Worm (Caenorhabditis elegans) whole organism, L2 larva: ENCODE data around the gene C53B4.3.

Experiments
- C34F6.9 ChIP-seq: fragments of 150-350 bp; optimal IDR thresholded peaks from 2 replicates; lab custom pipeline; 2014; ENCODE audit warnings: missing biosample characterization, missing genetic modification characterization
- F13H6.1 ChIP-seq: sonication (generic microtip); optimal IDR thresholded peaks from 2 replicates; lab custom pipeline; 2016; ENCODE audit warnings: missing genetic modification characterization, missing compliant biosample characterization
- R02D3.7 ChIP-seq: fragments of 150-350 bp; optimal IDR thresholded peaks from 2 replicates; lab custom pipeline; 2014; ENCODE audit warnings: missing biosample characterization, missing genetic modification characterization
- Y55F3AM.14 ChIP-seq: fragments of 200-800 bp; sonication (Bioruptor generic); optimal IDR thresholded peaks from 2 replicates; lab custom pipeline; 2018; ENCODE audit warnings: mild to moderate bottlenecking, missing genetic modification characterization, missing compliant biosample characterization
- ZK546.5 ChIP-seq: sonication (generic microtip); optimal IDR thresholded peaks from 2 replicates; lab custom pipeline; 2017; ENCODE audit warnings: missing biosample characterization, missing genetic modification characterization
- alr-1 ChIP-seq: fragments of 150-350 bp; optimal IDR thresholded peaks from 2 replicates; lab custom pipeline; 2014; ENCODE audit warnings: missing biosample characterization, missing genetic modification characterization
- aly-2 ChIP-seq: fragments of 150-350 bp; optimal IDR thresholded peaks from 2 replicates; lab custom pipeline; 2014; ENCODE audit warnings: missing biosample characterization, missing genetic modification characterization
- ama-1 ChIP-seq: fragments of 150-350 bp; optimal IDR thresholded peaks from 2 replicates; lab custom pipeline; 2018; ENCODE audit warnings: inconsistent platforms
- blmp-1 ChIP-seq: sonication (generic microtip); optimal IDR thresholded peaks from 2 replicates; lab custom pipeline; 2017; ENCODE audit warnings: missing genetic modification characterization, mild to moderate bottlenecking, missing compliant biosample characterization, antibody characterized with exemption, moderate library complexity; ENCODE audit not compliant: insufficient read depth
- ceh-16 ChIP-seq: fragments of 150-350 bp; optimal IDR thresholded peaks from 2 replicates; lab custom pipeline; 2014; ENCODE audit warnings: missing biosample characterization, missing genetic modification characterization
- ceh-82 ChIP-seq: fragments of 150-350 bp; optimal IDR thresholded peaks from 2 replicates; lab custom pipeline; 2014; ENCODE audit warnings: missing biosample characterization, missing genetic modification characterization
- dmd-4 ChIP-seq: sonication (generic microtip); optimal IDR thresholded peaks from 2 replicates; lab custom pipeline; 2017; ENCODE audit warnings: missing biosample characterization, missing genetic modification characterization
- elt-1 ChIP-seq: fragments of 150-350 bp; optimal IDR thresholded peaks from 2 replicates; lab custom pipeline; 2014; ENCODE audit warnings: missing biosample characterization, missing genetic modification characterization
- elt-3 ChIP-seq: sonication (generic microtip); optimal IDR thresholded peaks from 2 replicates; lab custom pipeline; 2017; ENCODE audit warnings: missing biosample characterization, missing genetic modification characterization
- fos-1 ChIP-seq: fragments of 150-350 bp; optimal IDR thresholded peaks from 2 replicates; lab custom pipeline; 2014; ENCODE audit warnings: missing biosample characterization, missing genetic modification characterization
- gmeb-1 ChIP-seq: fragments of 150-350 bp; optimal IDR thresholded peaks from 2 replicates; lab custom pipeline; 2014; ENCODE audit warnings: missing biosample characterization, missing genetic modification characterization
- lin-11 ChIP-seq: fragments of 150-350 bp; sonication (generic microtip); optimal IDR thresholded peaks from 2 replicates; lab custom pipeline; 2014; ENCODE audit warnings: missing biosample characterization, missing genetic modification characterization, inconsistent platforms, mixed read lengths
- lin-39 ChIP-seq: fragments of 150-350 bp; optimal IDR thresholded peaks from 2 replicates; lab custom pipeline; 2014; ENCODE audit warnings: missing biosample characterization, missing genetic modification reagents, missing genetic modification characterization
- lsy-2 ChIP-seq, 2 experiments: fragments of 150-350 bp in 1 of 2; sonication (generic microtip) in 1 of 2; optimal IDR thresholded peaks; 2 replicates each; lab custom pipeline; 2014 to 2017; ENCODE audit warnings: missing biosample characterization in 2 of 2, missing genetic modification characterization in 2 of 2
- mab-5 ChIP-seq: fragments of 150-350 bp; optimal IDR thresholded peaks from 2 replicates; lab custom pipeline; 2014; ENCODE audit warnings: missing biosample characterization, missing genetic modification characterization
- mbf-1 ChIP-seq: sonication (generic microtip); optimal IDR thresholded peaks from 2 replicates; lab custom pipeline; 2017; ENCODE audit warnings: missing biosample characterization, missing genetic modification characterization
- mdl-1 ChIP-seq, 2 experiments: fragments of 150-350 bp in 1 of 2; sonication (generic microtip) in 1 of 2; optimal IDR thresholded peaks; 2 replicates each; lab custom pipeline; 2017; ENCODE audit warnings: missing biosample characterization in 2 of 2, missing genetic modification characterization in 2 of 2
- nhr-10 ChIP-seq: sonication (generic microtip); optimal IDR thresholded peaks from 2 replicates; lab custom pipeline; 2017; ENCODE audit warnings: missing biosample characterization, missing genetic modification characterization
- nhr-11 ChIP-seq: fragments of 150-350 bp; optimal IDR thresholded peaks from 2 replicates; lab custom pipeline; 2014; ENCODE audit warnings: missing biosample characterization, missing genetic modification characterization
- nhr-129 ChIP-seq: fragments of 150-350 bp; optimal IDR thresholded peaks from 2 replicates; lab custom pipeline; 2014; ENCODE audit warnings: missing biosample characterization, missing genetic modification characterization
- nhr-21 ChIP-seq: fragments of 150-350 bp; optimal IDR thresholded peaks from 2 replicates; lab custom pipeline; 2014; ENCODE audit warnings: missing biosample characterization, missing genetic modification characterization
- nhr-23 ChIP-seq: fragments of 150-350 bp; optimal IDR thresholded peaks from 2 replicates; lab custom pipeline; 2014; ENCODE audit warnings: missing biosample characterization, missing genetic modification reagents, missing genetic modification characterization
- nhr-237 ChIP-seq: fragments of 150-350 bp; optimal IDR thresholded peaks from 2 replicates; lab custom pipeline; 2014; ENCODE audit warnings: missing biosample characterization, missing genetic modification characterization
- nhr-25 ChIP-seq: fragments of 150-350 bp; sonication (generic microtip); optimal IDR thresholded peaks from 3 replicates; lab custom pipeline; 2014; ENCODE audit warnings: missing biosample characterization, missing genetic modification characterization
- nhr-6 ChIP-seq: fragments of 150-350 bp; optimal IDR thresholded peaks from 2 replicates; lab custom pipeline; 2014; ENCODE audit warnings: missing biosample characterization, missing genetic modification characterization
- nhr-77 ChIP-seq: fragments of 150-350 bp; optimal IDR thresholded peaks from 2 replicates; lab custom pipeline; 2014; ENCODE audit warnings: missing biosample characterization, missing genetic modification characterization
- peb-1 ChIP-seq: fragments of 150-350 bp; optimal IDR thresholded peaks from 2 replicates; lab custom pipeline; 2014; ENCODE audit warnings: missing biosample characterization, missing genetic modification characterization
- sem-4 ChIP-seq: fragments of 150-350 bp; optimal IDR thresholded peaks from 2 replicates; lab custom pipeline; 2014; ENCODE audit warnings: missing biosample characterization, missing genetic modification reagents, missing genetic modification characterization
- skn-1 ChIP-seq: sonication (generic microtip); optimal IDR thresholded peaks from 2 replicates; lab custom pipeline; 2017; ENCODE audit warnings: missing biosample characterization, missing genetic modification characterization
- sma-3 ChIP-seq: sonication (generic microtip); optimal IDR thresholded peaks from 2 replicates; lab custom pipeline; 2016; ENCODE audit warnings: missing genetic modification reagents, missing genetic modification characterization, missing compliant biosample characterization
- sma-9 ChIP-seq, 2 experiments: fragments of 150-350 bp in 1 of 2; sonication (generic microtip) in 1 of 2; optimal IDR thresholded peaks; 2 replicates each; lab custom pipeline; 2014 to 2016; ENCODE audit warnings: missing genetic modification characterization in 2 of 2, mild to moderate bottlenecking in 1 of 2, missing biosample characterization in 1 of 2, missing compliant biosample characterization in 1 of 2, missing genetic modification reagents in 1 of 2, moderate library complexity in 1 of 2
- snpc-4 ChIP-seq: fragments of 150-350 bp; optimal IDR thresholded peaks from 2 replicates; lab custom pipeline; 2014; ENCODE audit warnings: missing biosample characterization, missing genetic modification characterization
- unc-39 ChIP-seq: fragments of 150-350 bp; optimal IDR thresholded peaks from 2 replicates; lab custom pipeline; 2014; ENCODE audit warnings: missing biosample characterization, missing genetic modification characterization
- unc-55 ChIP-seq: fragments of 150-350 bp; sonication (generic microtip); optimal IDR thresholded peaks from 3 replicates; lab custom pipeline; 2014; ENCODE audit warnings: missing biosample characterization, missing genetic modification reagents, missing genetic modification characterization
- zag-1 ChIP-seq: fragments of 150-350 bp; optimal IDR thresholded peaks from 2 replicates; lab custom pipeline; 2014; ENCODE audit warnings: missing biosample characterization, missing genetic modification characterization
- ztf-1 ChIP-seq: fragments of 200-800 bp; sonication (Bioruptor generic); conservative IDR thresholded peaks from 2 replicates; pipeline ENCODE4 v1.3.6; 2022; ENCODE audit warnings: missing genetic modification characterization, missing compliant biosample characterization
- ztf-4 ChIP-seq: fragments of 150-350 bp; optimal IDR thresholded peaks from 2 replicates; lab custom pipeline; 2014; ENCODE audit warnings: missing biosample characterization, missing genetic modification characterization

Gene C53B4.3

DNA sequence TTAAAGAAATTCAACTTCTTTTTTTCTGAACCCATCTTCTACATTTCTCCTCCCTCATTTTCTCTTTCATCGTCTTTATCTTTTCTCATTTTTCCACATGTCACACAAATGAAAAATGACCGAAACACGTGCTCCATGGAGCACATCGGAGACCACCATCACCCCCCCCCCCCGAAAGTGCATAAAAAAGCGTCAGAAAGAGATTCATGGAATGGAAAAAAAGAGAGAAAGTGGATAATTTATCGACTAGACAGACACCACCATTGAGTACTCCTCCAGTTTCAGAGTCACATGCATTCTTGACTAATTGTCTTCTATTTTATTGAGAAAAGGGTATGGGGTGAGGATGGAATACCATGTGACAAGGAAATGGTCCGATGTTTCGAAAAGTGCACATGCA lies 26.4 kb downstream of the C53B4.3 start (continued):
- TF ChIP-seq sma-9 (GFP tag; optimal IDR thresholded peaks at IDR 0.05; lab: Kevin White, UChicago) (peak; percentile 49), sma-9 (tag; optimal IDR thresholded peaks at IDR 0.05; lab: Kevin White, UChicago) (no peak), lin-11 (tag; lab: Kevin White, UChicago) (no peak)

DNA sequence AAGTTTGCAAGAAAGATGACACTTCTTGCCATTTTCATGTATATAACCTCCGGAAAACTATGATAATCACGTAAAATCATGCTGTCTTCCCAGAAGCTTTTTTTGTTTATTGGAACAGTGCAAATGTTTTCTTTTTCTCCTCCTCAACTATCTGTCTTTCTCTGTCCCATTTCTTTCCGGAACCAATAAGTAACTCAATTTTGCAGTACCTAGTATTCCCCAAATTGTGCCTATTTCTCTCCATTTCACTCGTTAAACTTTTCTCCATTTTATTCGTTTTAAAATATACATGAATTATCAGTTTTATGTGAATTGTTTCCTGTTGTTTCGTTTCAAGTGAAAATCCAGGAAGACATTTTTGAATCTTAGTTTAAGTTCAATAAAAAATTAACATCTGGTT lies 30.1 kb downstream of the C53B4.3 start:
- TF ChIP-seq lin-39 (tag; lab: Kevin White, UChicago) (no peak), zag-1 (tag; lab: Kevin White, UChicago) (no peak), gmeb-1 (tag; lab: Kevin White, UChicago) (no peak), F13H6.1 (no peak), sem-4 (no peak), snpc-4 (tag; lab: Kevin White, UChicago) (no peak), nhr-237 (tag; lab: Kevin White, UChicago) (no peak), dmd-4 (no peak), R02D3.7 (tag; lab: Kevin White, UChicago) (no peak), nhr-25 (tag; lab: Kevin White, UChicago) (no peak), skn-1 (no peak), sma-9 (GFP tag; optimal IDR thresholded peaks at IDR 0.05; lab: Kevin White, UChicago) (no peak), sma-9 (tag; optimal IDR thresholded peaks at IDR 0.05; lab: Kevin White, UChicago) (no peak), nhr-6 (no peak), blmp-1 (tag; lab: Kevin White, UChicago) (no peak), ZK546.5 (tag; lab: Kevin White, UChicago) (no peak)

DNA sequence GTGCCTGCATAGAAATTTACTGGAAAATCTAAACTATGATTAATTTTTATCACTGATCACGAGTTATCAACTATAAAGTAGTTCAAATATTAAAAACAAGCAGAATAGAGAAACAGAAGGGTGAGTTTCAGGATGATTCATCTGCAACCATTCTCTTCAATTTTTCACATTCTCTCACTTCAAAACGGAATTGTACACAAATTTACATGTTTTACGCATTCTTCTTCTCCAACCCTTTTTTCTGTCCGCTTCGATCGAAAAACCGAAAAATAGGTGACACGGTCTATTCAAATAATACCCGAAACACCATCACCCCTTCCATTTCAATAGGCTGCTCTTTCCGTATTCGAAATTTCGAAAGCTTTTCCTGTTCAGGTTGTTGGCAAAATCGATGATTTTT lies 39.9 kb downstream of the C53B4.3 start, which contains the start of gene D1046.4:
D1046.4 (plus strand) TSS at position 301 of the 400 bp plus-strand sequence.
- no peak for TF ChIP-seq elt-1 (tag; lab: Kevin White, UChicago)
- TF ChIP-seq nhr-11 (tag; lab: Kevin White, UChicago) = no peak
- TF ChIP-seq fos-1 (tag; lab: Kevin White, UChicago) = no peak
- no peak for TF ChIP-seq C34F6.9 (tag; lab: Kevin White, UChicago)
- TF ChIP-seq Y55F3AM.14 (GFP tag; lab: Kevin White, UChicago) = no peak
- TF ChIP-seq blmp-1 (tag; lab: Kevin White, UChicago) = no peak
- TF ChIP-seq mab-5 = no peak
- no peak for TF ChIP-seq nhr-25 (tag; lab: Kevin White, UChicago)
- no peak for TF ChIP-seq sma-3
- no peak for TF ChIP-seq ztf-4 (tag; lab: Kevin White, UChicago)
- TF ChIP-seq, all 48 proteins: peak for 0

DNA sequence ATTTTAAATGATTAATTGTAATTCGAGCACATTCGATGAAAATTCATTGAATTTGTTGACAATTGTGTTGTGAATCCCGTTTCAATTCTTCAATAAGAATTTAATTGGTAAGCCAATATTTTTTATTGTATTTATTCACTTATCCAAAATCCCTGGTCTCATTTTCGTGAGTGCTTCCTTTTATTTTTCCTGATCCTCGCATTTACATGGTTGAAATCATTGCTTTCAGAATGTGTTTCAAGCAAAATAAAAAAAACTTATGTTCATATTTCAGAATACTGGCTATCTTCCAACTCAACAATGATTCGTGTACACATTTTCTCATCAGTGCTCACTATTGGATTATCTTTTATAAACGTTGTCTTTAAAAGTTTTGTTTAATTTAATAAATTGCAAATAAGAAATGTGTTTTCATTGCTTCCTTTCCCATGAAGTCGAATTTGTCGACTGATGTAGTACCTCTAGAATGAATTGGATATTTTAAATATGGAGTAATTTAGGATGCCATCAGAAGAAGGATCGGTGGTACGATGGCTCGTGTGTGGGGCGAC lies 43.5 kb downstream of the C53B4.3 start, which contains the start of the genes D1046.18 and slc-25A26:
D1046.18 (plus strand) TSS at position 301 of the 551 bp plus-strand sequence.
slc-25A26 (plus strand) TSS at position 501 of the 551 bp plus-strand sequence.
- TF ChIP-seq gmeb-1 (tag; lab: Kevin White, UChicago) (no peak), nhr-237 (tag; lab: Kevin White, UChicago) (no peak), aly-2 (tag; lab: Kevin White, UChicago) (no peak), elt-3 (tag; lab: Kevin White, UChicago) (no peak), nhr-129 (no peak), ZK546.5 (tag; lab: Kevin White, UChicago) (no peak), ama-1 (lab: Kevin White, UChicago) (no peak)

DNA sequence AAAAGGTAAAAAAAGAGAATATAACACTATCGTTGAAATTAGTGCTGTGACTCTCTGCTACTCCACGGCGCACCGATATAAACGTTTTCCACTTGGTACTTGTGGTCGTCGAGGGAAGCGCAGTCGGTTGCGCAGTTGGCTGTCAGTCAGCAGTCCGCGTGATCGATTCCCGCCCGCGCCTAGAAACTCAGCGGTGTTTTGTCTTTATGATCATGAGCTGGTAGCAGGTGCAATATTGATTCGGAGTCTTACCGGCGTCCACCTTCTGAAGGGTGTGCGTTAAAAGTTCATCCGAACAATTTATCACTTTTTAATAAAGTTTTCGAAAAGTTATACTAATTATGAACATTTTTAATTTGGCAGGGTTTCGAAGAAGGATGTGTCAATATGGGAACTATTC lies 46.4 kb downstream of the C53B4.3 start:
- TF ChIP-seq lin-39 (tag; lab: Kevin White, UChicago) (no peak), sma-3 (peak; percentile 81), nhr-11 (tag; lab: Kevin White, UChicago) (no peak), skn-1 (no peak), ceh-82 (no peak), nhr-10 (tag; lab: Kevin White, UChicago) (peak; percentile 24), mbf-1 (tag; lab: Kevin White, UChicago) (no peak), nhr-129 (peak; percentile 82), nhr-21 (tag; lab: Kevin White, UChicago) (peak; percentile 84), Y55F3AM.14 (GFP tag; lab: Kevin White, UChicago) (peak; percentile 71), sma-9 (GFP tag; optimal IDR thresholded peaks at IDR 0.05; lab: Kevin White, UChicago) (peak; percentile 75), sma-9 (tag; optimal IDR thresholded peaks at IDR 0.05; lab: Kevin White, UChicago) (no peak), lin-11 (tag; lab: Kevin White, UChicago) (peak; percentile 78), gmeb-1 (tag; lab: Kevin White, UChicago) (peak; percentile 68), ceh-16 (tag; lab: Kevin White, UChicago) (peak; percentile 42), unc-39 (no peak), mdl-1 (tag; optimal IDR thresholded peaks at IDR 0.05; lab: Kevin White, UChicago) (peak in 1 of 2 experiments; percentile 45), alr-1 (tag; lab: Kevin White, UChicago) (no peak), nhr-77 (no peak), ztf-1 (GFP tag; lab: Robert Waterston, UW) (no peak), zag-1 (tag; lab: Kevin White, UChicago) (no peak), fos-1 (tag; lab: Kevin White, UChicago) (peak; percentile 78), R02D3.7 (tag; lab: Kevin White, UChicago) (no peak), aly-2 (tag; lab: Kevin White, UChicago) (no peak), nhr-23 (tag; lab: Kevin White, UChicago) (no peak), peb-1 (no peak), blmp-1 (tag; lab: Kevin White, UChicago) (no peak), unc-55 (GFP tag; lab: Kevin White, UChicago) (peak; percentile 54), lsy-2 (tag; optimal IDR thresholded peaks at IDR 0.05; lab: Kevin White, UChicago) (peak in 1 of 2 experiments; percentile 23), ZK546.5 (tag; lab: Kevin White, UChicago) (no peak)
